Worm (Caenorhabditis elegans): ENCODE measurements around the gene T09A5.14.

DNA sequence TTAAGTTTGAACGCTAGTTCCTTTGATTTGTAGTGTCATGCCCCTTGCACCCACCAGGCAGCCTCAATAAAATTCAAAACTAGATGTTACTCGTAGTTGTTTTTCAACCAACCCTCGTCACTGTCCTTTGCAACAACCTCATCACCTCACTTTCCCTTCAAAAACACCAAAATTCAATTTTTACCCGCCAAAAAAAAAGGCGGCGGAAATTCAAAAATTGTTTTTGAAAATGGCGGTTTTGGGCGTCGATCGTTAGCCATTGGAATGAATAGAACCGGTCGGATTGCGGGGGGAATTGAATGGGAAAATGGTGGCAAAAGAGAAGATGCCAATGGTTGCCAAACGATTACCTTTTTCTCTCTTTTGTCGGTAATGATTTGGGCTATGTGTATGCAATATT is 26.1 kb upstream of the T09A5.14 start:
- TF ChIP-seq zim-3 (tag; optimal IDR thresholded peaks at IDR 0.05) (no peak), F33H1.4 (GFP tag; IDR thresholded peaks at IDR 0.05) (no peak), snpc-4 (GFP tag; optimal IDR thresholded peaks at IDR 0.05) (no peak), snpc-4 (tag; optimal IDR thresholded peaks at IDR 0.05) (no peak), K11D2.4 (GFP tag; IDR thresholded peaks at IDR 0.05) (no peak), unc-62 (GFP tag; optimal IDR thresholded peaks at IDR 0.05) (no peak), repo-1 (tag; optimal IDR thresholded peaks at IDR 0.05) (no peak), chd-7 (tag; optimal IDR thresholded peaks at IDR 0.05) (no peak), nhr-90 (tag; optimal IDR thresholded peaks at IDR 0.05) (no peak)

All from whole organism, young adult.